Worm (Caenorhabditis elegans) whole organism, early embryonic: ENCODE results near the gene K07F5.16.

Source experiments
- B0310.2 ChIP-seq: sonication (generic microtip); optimal IDR thresholded peaks from 2 replicates; lab custom pipeline; 2016; ENCODE audit warnings: mild to moderate bottlenecking, missing genetic modification characterization, missing compliant biosample characterization
- F13C5.2 ChIP-seq: sonication (generic microtip); optimal IDR thresholded peaks from 2 replicates; lab custom pipeline; 2017; ENCODE audit warnings: mild to moderate bottlenecking, missing genetic modification characterization, inconsistent platforms, missing compliant biosample characterization
- aly-1 ChIP-seq: sonication (generic microtip); optimal IDR thresholded peaks from 2 replicates; lab custom pipeline; 2016; ENCODE audit warnings: missing genetic modification characterization, missing compliant biosample characterization
- ama-1 ChIP-seq: fragments of 150-350 bp; optimal IDR thresholded peaks from 2 replicates; lab custom pipeline; 2014
- ceh-13 ChIP-seq: fragments of 200-800 bp; sonication (Bioruptor generic); optimal IDR thresholded peaks from 2 replicates; lab custom pipeline; 2018; ENCODE audit warnings: mild to moderate bottlenecking, missing genetic modification characterization, missing compliant biosample characterization
- ceh-36 ChIP-seq: sonication (generic microtip); optimal IDR thresholded peaks from 2 replicates; lab custom pipeline; 2016; ENCODE audit warnings: missing genetic modification characterization, inconsistent platforms, missing compliant biosample characterization
- ets-7 ChIP-seq: sonication (generic microtip); optimal IDR thresholded peaks from 2 replicates; lab custom pipeline; 2016; ENCODE audit warnings: missing genotype, missing genetic modification characterization, missing compliant biosample characterization
- flt-1 ChIP-seq: fragments of 200-800 bp; sonication (Bioruptor generic); IDR thresholded peaks from 2 replicates; pipeline ENCODE4 v1.3.6; 2022; ENCODE audit warnings: missing genetic modification characterization, missing compliant biosample characterization
- hmbx-1 ChIP-seq: sonication (generic microtip); optimal IDR thresholded peaks from 2 replicates; lab custom pipeline; 2016; ENCODE audit warnings: mild to moderate bottlenecking, missing genetic modification characterization, missing compliant biosample characterization
- hmg-4 ChIP-seq: fragments of 200-800 bp; sonication (Bioruptor generic); optimal IDR thresholded peaks from 2 replicates; lab custom pipeline; 2018; ENCODE audit warnings: mild to moderate bottlenecking, missing genetic modification characterization, missing compliant biosample characterization
- hnd-1 ChIP-seq: sonication (generic microtip); optimal IDR thresholded peaks from 2 replicates; lab custom pipeline; 2016; ENCODE audit warnings: missing genetic modification characterization, missing compliant biosample characterization
- pes-1 ChIP-seq: fragments of 200-800 bp; sonication (Bioruptor generic); IDR thresholded peaks from 2 replicates; pipeline ENCODE4 v1.3.6; 2022; ENCODE audit warnings: missing genetic modification reagents, missing genetic modification characterization, missing compliant biosample characterization
- scrt-1 ChIP-seq: fragments of 200-800 bp; sonication (Bioruptor generic); IDR thresholded peaks from 2 replicates; pipeline ENCODE4 v1.3.6; 2022; ENCODE audit warnings: missing genetic modification characterization, missing compliant biosample characterization
- sea-1 ChIP-seq: fragments of 200-800 bp; sonication (Bioruptor generic); conservative IDR thresholded peaks from 2 replicates; pipeline ENCODE4 v1.3.6; 2022; ENCODE audit warnings: missing genetic modification characterization, missing compliant biosample characterization
- tbx-11 ChIP-seq: fragments of 200-800 bp; sonication (Bioruptor generic); IDR thresholded peaks from 2 replicates; pipeline ENCODE4 v1.3.6; 2022; ENCODE audit warnings: missing genetic modification characterization, missing compliant biosample characterization
- tbx-37 ChIP-seq: fragments of 200-800 bp; sonication (Bioruptor generic); conservative IDR thresholded peaks from 2 replicates; pipeline ENCODE4 v1.3.6; 2022; ENCODE audit warnings: missing genetic modification reagents, missing genetic modification characterization, missing compliant biosample characterization
- tra-4 ChIP-seq: sonication (generic microtip); optimal IDR thresholded peaks from 2 replicates; lab custom pipeline; 2017; ENCODE audit warnings: missing genetic modification characterization, missing compliant biosample characterization

The K07F5.16 gene

DNA sequence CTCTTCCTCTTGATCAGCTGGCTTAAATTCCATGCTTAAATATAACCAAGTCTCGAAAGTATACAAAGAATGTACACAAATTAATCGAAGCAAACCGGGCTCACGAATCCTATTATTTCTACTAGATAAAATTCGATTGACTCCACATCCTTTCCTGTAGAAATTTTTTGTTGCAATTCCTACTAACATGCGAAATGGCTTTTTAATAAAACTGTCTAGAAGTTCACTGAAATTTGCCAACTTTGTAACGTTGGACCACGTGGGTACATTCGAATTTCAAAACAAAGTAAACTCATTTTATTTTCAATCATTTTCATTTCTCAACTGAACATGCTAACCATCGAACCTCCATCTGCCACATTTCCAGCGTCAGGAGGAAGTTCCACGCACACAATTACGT lies 31.2 kb downstream of the K07F5.16 start, which contains the start of gene ssp-32:
ssp-32 (plus strand) TSS at position 301 of the 400 bp plus-strand sequence.
- no peak for TF ChIP-seq ama-1 (lab: Kevin White, UChicago)
- no peak for TF ChIP-seq hmbx-1
- no peak for TF ChIP-seq scrt-1
- no peak for TF ChIP-seq tbx-37 (GFP tag; lab: Robert Waterston, UW)
- TF ChIP-seq sea-1 = no peak
- TF ChIP-seq ceh-13 (GFP tag; lab: Kevin White, UChicago) = no peak
- no peak for TF ChIP-seq tbx-11
- no peak for TF ChIP-seq ets-7 (tag; lab: Kevin White, UChicago)
- TF ChIP-seq ceh-36 = no peak
- no peak for TF ChIP-seq B0310.2 (tag; lab: Kevin White, UChicago)
- no peak for TF ChIP-seq hnd-1 (tag; lab: Kevin White, UChicago)
- TF ChIP-seq pes-1 = no peak
- TF ChIP-seq F13C5.2 (tag; lab: Kevin White, UChicago) = no peak
- no peak for TF ChIP-seq tra-4 (tag; lab: Kevin White, UChicago)
- TF ChIP-seq hmg-4 (GFP tag; lab: Kevin White, UChicago) = no peak
- no peak for TF ChIP-seq aly-1

ce11 chrIV:9898712-9899111 lies 34.8 kb downstream of the K07F5.16 start, which contains the start of gene tbc-3:
Gene tbc-3 (plus strand): TSS chrIV:9899012.
- TF ChIP-seq hmbx-1 = no peak

- no peak for TF ChIP-seq tra-4 (tag; lab: Kevin White, UChicago)
- no peak for TF ChIP-seq hnd-1 (tag; lab: Kevin White, UChicago)
- no peak for TF ChIP-seq B0310.2 (tag; lab: Kevin White, UChicago)
- no peak for TF ChIP-seq flt-1 (GFP tag; lab: Robert Waterston, UW)
- TF ChIP-seq ceh-13 (GFP tag; lab: Kevin White, UChicago) = no peak
- TF ChIP-seq ceh-36 = no peak
- no peak for TF ChIP-seq hmg-4 (GFP tag; lab: Kevin White, UChicago)
- no peak for TF ChIP-seq aly-1
- TF ChIP-seq F13C5.2 (tag; lab: Kevin White, UChicago) = no peak
- TF ChIP-seq hmbx-1 = no peak
- TF ChIP-seq tbx-11 = no peak
- TF ChIP-seq ama-1 (lab: Kevin White, UChicago) = no peak
- no peak for TF ChIP-seq tbx-37 (GFP tag; lab: Robert Waterston, UW)
- TF ChIP-seq ets-7 (tag; lab: Kevin White, UChicago) = no peak
- no peak for TF ChIP-seq sea-1
- no peak for TF ChIP-seq scrt-1
- no peak for TF ChIP-seq pes-1
These were observed 35.3 kb downstream of the K07F5.16 start for ce11 chrIV:9899227-9899626.

ce11 chrIV:9903608-9904007 lies 39.7 kb downstream of the K07F5.16 start, which contains the start of gene best-13:
Gene best-13 (plus strand): TSS chrIV:9903908.
- no peak for TF ChIP-seq aly-1
- TF ChIP-seq scrt-1 = no peak
- no peak for TF ChIP-seq ama-1 (lab: Kevin White, UChicago)
- TF ChIP-seq hmg-4 (GFP tag; lab: Kevin White, UChicago) = no peak
- TF ChIP-seq B0310.2 (tag; lab: Kevin White, UChicago) = no peak
- no peak for TF ChIP-seq sea-1
- no peak for TF ChIP-seq ceh-13 (GFP tag; lab: Kevin White, UChicago)
- TF ChIP-seq hmbx-1 = no peak
- no peak for TF ChIP-seq tra-4 (tag; lab: Kevin White, UChicago)
- no peak for TF ChIP-seq pes-1
- TF ChIP-seq tbx-37 (GFP tag; lab: Robert Waterston, UW) = no peak
- no peak for TF ChIP-seq F13C5.2 (tag; lab: Kevin White, UChicago)
- no peak for TF ChIP-seq ets-7 (tag; lab: Kevin White, UChicago)
- TF ChIP-seq tbx-11 = no peak

DNA sequence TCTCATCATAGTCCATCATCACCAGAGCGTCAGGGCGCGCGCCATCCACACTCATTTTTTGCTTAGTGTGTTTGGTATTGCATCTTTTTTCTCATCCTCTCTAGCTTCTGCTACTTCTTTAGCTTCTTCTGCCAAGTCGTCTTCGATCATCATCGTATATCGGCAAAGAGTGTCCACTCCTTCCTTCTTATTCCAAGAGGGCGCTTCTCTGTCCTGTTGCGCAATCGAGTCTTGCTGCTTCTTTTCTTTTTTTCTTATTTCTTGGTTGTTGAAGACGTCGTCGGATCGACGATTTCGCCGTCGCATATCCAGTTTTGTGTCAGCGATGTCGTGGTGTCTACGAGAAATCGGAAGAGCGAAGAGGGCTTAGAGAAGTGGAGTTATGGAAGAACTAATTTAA lies 49.1 kb downstream of the K07F5.16 start:
- TF ChIP-seq scrt-1 (no peak), pes-1 (no peak), tbx-11 (no peak), B0310.2 (tag; lab: Kevin White, UChicago) (no peak), ceh-13 (GFP tag; lab: Kevin White, UChicago) (no peak), tbx-37 (GFP tag; lab: Robert Waterston, UW) (no peak), aly-1 (no peak), tra-4 (tag; lab: Kevin White, UChicago) (no peak), F13C5.2 (tag; lab: Kevin White, UChicago) (no peak)
